Fruit fly (Drosophila melanogaster): Measurements from ENCODE around the gene CG11068.

dm6 chrX:13936203-13936602 is 18.8 kb upstream of the CG11068 start:
- TF ChIP-seq Crg-1 (GFP tag; optimal IDR thresholded peaks at IDR 0.05) (no peak), Mnt (GFP tag; optimal IDR thresholded peaks at IDR 0.05) (no peak), CG1620 (GFP tag; optimal IDR thresholded peaks at IDR 0.05) (no peak), Clk (GFP tag; optimal IDR thresholded peaks at IDR 0.05) (peak; percentile 14), CG7045 (GFP tag; optimal IDR thresholded peaks at IDR 0.05) (peak; percentile 32), CG5204 (GFP tag; optimal IDR thresholded peaks at IDR 0.05) (no peak), Hr96 (GFP tag; optimal IDR thresholded peaks at IDR 0.05) (peak; percentile 72), kay (GFP tag; ENCODE audit: borderline replicate concordance) (peak; percentile 33), pad (GFP tag; optimal IDR thresholded peaks at IDR 0.05) (no peak)

All from whole organism, adult.